Fruit fly (Drosophila melanogaster): ENCODE data around the gene inaF-A.

inaF-A gene

DNA sequence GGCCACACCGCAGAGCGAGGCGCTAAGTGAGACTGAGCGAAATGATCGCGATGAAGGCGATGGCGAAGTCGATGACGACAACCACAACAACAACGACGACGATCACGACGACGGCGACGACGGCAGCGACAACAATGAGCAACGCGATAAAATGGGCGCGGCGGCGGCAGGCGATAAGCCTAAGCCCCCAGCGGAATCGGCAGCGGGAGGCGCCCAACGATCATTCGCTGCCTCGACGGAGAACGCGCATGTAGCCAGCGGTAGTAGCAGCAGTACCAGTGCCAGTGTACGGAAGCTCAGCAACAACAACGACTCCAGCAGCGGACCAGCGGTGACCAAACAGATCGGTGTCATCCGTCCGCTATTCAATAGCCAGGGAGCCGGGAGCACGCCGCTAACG is 50.2 kb downstream of the inaF-A start (continued):
- TF ChIP-seq bigmax (GFP tag; optimal IDR thresholded peaks at IDR 0.05) = no peak
- TF ChIP-seq Usf (GFP tag; optimal IDR thresholded peaks at IDR 0.05) = no peak
- TF ChIP-seq p53 (GFP tag; optimal IDR thresholded peaks at IDR 0.05) = no peak
- no peak for TF ChIP-seq CG7987 (GFP tag; optimal IDR thresholded peaks at IDR 0.05)
- TF ChIP-seq CG10543 (GFP tag; optimal IDR thresholded peaks at IDR 0.05) = peak; percentile 71
- no peak for TF ChIP-seq tin (GFP tag; optimal IDR thresholded peaks at IDR 0.05)
- peak; percentile 26 for TF ChIP-seq HmgZ (tag; optimal IDR thresholded peaks at IDR 0.05)
- TF ChIP-seq Deaf1 (tag; optimal IDR thresholded peaks at IDR 0.05) = peak; percentile 85
- TF ChIP-seq CG18599 (GFP tag; optimal IDR thresholded peaks at IDR 0.05) = no peak
- peak; percentile 6 for TF ChIP-seq caup (GFP tag; optimal IDR thresholded peaks at IDR 0.05; ENCODE audit: severe bottlenecking)
- TF ChIP-seq CG18619 (GFP tag; optimal IDR thresholded peaks at IDR 0.05) = no peak
- TF ChIP-seq sug (tag; optimal IDR thresholded peaks at IDR 0.05) = peak; percentile 96
- no peak for TF ChIP-seq toy (GFP tag; IDR thresholded peaks at IDR 0.05)
- TF ChIP-seq vvl (GFP tag; IDR thresholded peaks at IDR 0.05) = no peak
- TF ChIP-seq stwl (tag; optimal IDR thresholded peaks at IDR 0.05) = no peak
- no peak for TF ChIP-seq btn (GFP tag; optimal IDR thresholded peaks at IDR 0.05)
- TF ChIP-seq CG31388 (GFP tag; optimal IDR thresholded peaks at IDR 0.05) = no peak
- TF ChIP-seq pb (GFP tag; optimal IDR thresholded peaks at IDR 0.05) = peak; percentile 22
- TF ChIP-seq lab (GFP tag; optimal IDR thresholded peaks at IDR 0.05) = peak; percentile 59
- peak; percentile 39 for TF ChIP-seq mirr (GFP tag; optimal IDR thresholded peaks at IDR 0.05)
- TF ChIP-seq lov (optimal IDR thresholded peaks at IDR 0.05) = no peak
- TF ChIP-seq lov (GFP tag; IDR thresholded peaks at IDR 0.05) = no peak
- no peak for TF ChIP-seq NFAT (GFP tag; IDR thresholded peaks at IDR 0.05)
- no peak for TF ChIP-seq CG5180 (GFP tag; optimal IDR thresholded peaks at IDR 0.05)
- no peak for TF ChIP-seq NC2α (GFP tag; optimal IDR thresholded peaks at IDR 0.05)
- no peak for TF ChIP-seq bowl (GFP tag; IDR thresholded peaks at IDR 0.05)
- TF ChIP-seq CG9932 (GFP tag; IDR thresholded peaks at IDR 0.05) = 0 out of 2 replicates have a peak, but pooled peaks have one; percentile 17
- no peak for TF ChIP-seq NfI (GFP tag; optimal IDR thresholded peaks at IDR 0.05)
- TF ChIP-seq ci (GFP tag; IDR thresholded peaks at IDR 0.05) = 0 out of 3 replicates have a peak, but pooled peaks have one; percentile 30
- peak; percentile 24 for TF ChIP-seq Fer1 (GFP tag; optimal IDR thresholded peaks at IDR 0.05)
- TF ChIP-seq CG4360 (GFP tag; IDR thresholded peaks at IDR 0.05) = peak; percentile 51; the same call in 1 of the 2 replicates
- no peak for TF ChIP-seq Doc3 (GFP tag; IDR thresholded peaks at IDR 0.05; ENCODE audit: partially characterized antibody)
- TF ChIP-seq oc (tag; optimal IDR thresholded peaks at IDR 0.05) = peak; percentile 35
- peak; percentile 18 for TF ChIP-seq sens (GFP tag)
- TF ChIP-seq chm (GFP tag; IDR thresholded peaks at IDR 0.05) = peak; percentile 16; the same call in 1 of the 2 replicates
- no peak for TF ChIP-seq lbe (GFP tag; optimal IDR thresholded peaks at IDR 0.05)

DNA sequence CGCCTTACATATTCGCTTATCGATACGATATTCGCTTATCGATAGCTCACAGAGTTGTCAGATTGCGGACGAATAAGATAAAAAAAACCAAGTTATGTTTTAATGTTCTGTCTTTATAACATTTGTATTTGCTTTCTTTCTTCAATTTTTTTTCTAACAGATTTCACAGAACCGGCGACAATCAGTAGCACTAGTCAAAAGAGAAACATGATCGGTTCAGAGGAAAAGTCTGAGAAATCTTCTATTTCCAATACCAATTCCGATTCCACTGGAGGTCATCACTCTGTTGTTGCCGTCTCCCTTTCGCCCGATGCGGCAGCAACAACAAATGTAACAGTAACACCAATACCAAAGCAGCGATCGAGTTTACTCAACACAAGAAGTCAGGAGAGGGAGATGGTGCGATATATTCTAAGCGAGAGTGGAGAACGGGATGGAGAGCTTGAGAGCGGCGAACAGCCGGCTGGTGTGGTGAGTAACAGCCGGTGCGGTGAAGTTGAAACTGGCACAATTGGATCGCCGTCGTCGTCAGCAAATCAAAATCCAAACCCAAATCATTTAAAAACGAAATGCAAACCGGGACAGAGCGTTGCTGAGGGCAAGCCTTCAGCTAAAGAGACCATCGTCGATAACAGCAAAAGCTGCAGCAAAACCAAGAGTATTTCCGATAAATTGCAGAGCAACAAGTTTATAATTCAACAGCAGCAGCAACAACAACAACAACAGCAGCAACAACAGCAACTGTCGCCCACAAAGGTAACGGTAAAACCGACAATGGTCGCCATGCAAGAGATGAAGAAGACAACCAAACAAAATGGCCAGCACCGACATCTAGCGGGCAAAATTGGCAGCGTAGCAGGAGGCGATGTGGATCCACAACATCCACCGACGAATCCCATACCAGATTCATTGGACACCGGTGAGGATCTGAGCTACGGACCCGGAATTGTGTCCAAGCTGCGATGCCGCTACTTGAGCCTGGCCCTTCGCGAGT is 51.8 kb downstream of the inaF-A start:
- TF ChIP-seq CG13123 (GFP tag; optimal IDR thresholded peaks at IDR 0.05) (peak; percentile 32), CG34422 (GFP tag; IDR thresholded peaks at IDR 0.05) (no peak), sim (GFP tag; IDR thresholded peaks at IDR 0.05) (no peak), Abd-B (GFP tag; optimal IDR thresholded peaks at IDR 0.05) (peak; percentile 35), CG16813 (GFP tag; IDR thresholded peaks at IDR 0.05; ENCODE audit: partially characterized antibody) (peak; percentile 54), CG17359 (tag; optimal IDR thresholded peaks at IDR 0.05) (peak; percentile 46), CG15514 (GFP tag; optimal IDR thresholded peaks at IDR 0.05) (peak; percentile 84), ara (GFP tag; IDR thresholded peaks at IDR 0.05) (no peak), otp (GFP tag; IDR thresholded peaks at IDR 0.05) (no peak), MESR4 (GFP tag; optimal IDR thresholded peaks at IDR 0.05) (peak; percentile 34), kni (GFP tag; optimal IDR thresholded peaks at IDR 0.05) (peak; percentile 99), CG8924 (tag; optimal IDR thresholded peaks at IDR 0.05) (peak; percentile 76), Hmx (GFP tag; optimal IDR thresholded peaks at IDR 0.05) (peak; percentile 32), CG3281 (GFP tag; optimal IDR thresholded peaks at IDR 0.05) (peak; percentile 71)

Measured in whole organism, embryonic.